Comparison of ENCODE assay signal across 1 fruit fly cellular context in the genomic region with DNA sequence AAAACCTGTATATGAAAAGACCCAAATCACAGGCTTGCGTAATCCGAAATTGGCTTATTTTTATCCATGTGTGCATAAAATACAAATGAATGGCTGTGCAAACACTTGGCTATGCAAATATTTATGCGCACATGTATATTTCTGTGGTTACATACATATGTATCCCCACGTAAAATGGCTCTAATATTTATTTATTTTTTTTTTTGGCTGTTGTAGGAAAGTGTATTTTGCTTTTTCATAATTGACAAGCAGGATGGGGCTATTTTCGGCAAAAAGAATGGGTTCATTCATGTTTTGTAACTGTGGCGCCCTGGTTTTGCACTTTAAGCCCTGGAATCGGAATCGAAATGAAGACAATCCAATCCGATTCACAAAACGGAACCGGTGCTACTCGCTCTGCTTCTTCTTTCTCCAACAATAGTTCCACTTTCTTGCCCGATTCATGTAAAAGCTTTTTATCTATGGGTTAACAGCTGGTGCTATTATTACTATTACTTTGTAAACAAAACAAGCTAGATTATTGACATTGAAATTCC.
TF ChIP-seq lines count a peak whose summit lies in the region.

No protein-coding gene starts in this region.

TF ChIP-seq in whole organism, embryonic, 481 proteins besides CTCF, POLR2A, EP300 and RAD21 (continued from another document and continues in another):
- peak; percentile 69 for TF ChIP-seq CG32772 (GFP tag; IDR thresholded peaks at IDR 0.05; lab: Robert Waterston, UW)
- TF ChIP-seq danr (GFP tag; IDR thresholded peaks at IDR 0.05; lab: Robert Waterston, UW): 0 out of 2 replicates have a peak, but pooled peaks have one; percentile 42
- peak; percentile 55 for TF ChIP-seq sug (tag; optimal IDR thresholded peaks at IDR 0.05; lab: Kevin White, UChicago)
- peak; percentile 78 for TF ChIP-seq Meics (GFP tag; optimal IDR thresholded peaks at IDR 0.05; lab: Kevin White, UChicago)
- TF ChIP-seq cato (GFP tag; optimal IDR thresholded peaks at IDR 0.05; lab: Kevin White, UChicago; ENCODE audit: borderline replicate concordance): no peak
- TF ChIP-seq CG17612 (GFP tag; IDR thresholded peaks at IDR 0.05; lab: Robert Waterston, UW): peak; percentile 45; the same call in 1 of the 2 replicates
- no peak for TF ChIP-seq en (GFP tag; optimal IDR thresholded peaks at IDR 0.05; lab: Kevin White, UChicago)
- peak; percentile 72 for TF ChIP-seq Dek (tag; optimal IDR thresholded peaks at IDR 0.05; lab: Kevin White, UChicago)
- TF ChIP-seq wor (GFP tag; IDR thresholded peaks at IDR 0.05; lab: Robert Waterston, UW): peak; percentile 51; the same call in 1 of the 2 replicates
- TF ChIP-seq CG5180 (GFP tag; optimal IDR thresholded peaks at IDR 0.05; lab: Kevin White, UChicago): peak; percentile 48
- peak; percentile 78; the same call in 2 of the 3 replicates for TF ChIP-seq otp (GFP tag; IDR thresholded peaks at IDR 0.05; lab: Robert Waterston, UW)
- TF ChIP-seq CG7357 (GFP tag; IDR thresholded peaks at IDR 0.05; lab: Robert Waterston, UW): peak; percentile 55; the same call in 1 of the 3 replicates
- TF ChIP-seq CG8089 (GFP tag; optimal IDR thresholded peaks at IDR 0.05; lab: Kevin White, UChicago): peak; percentile 49
- TF ChIP-seq twi (tag; optimal IDR thresholded peaks at IDR 0.05; lab: Kevin White, UChicago): no peak
- TF ChIP-seq CG4360 (GFP tag; IDR thresholded peaks at IDR 0.05; lab: Robert Waterston, UW): 0 out of 2 replicates have a peak, but pooled peaks have one; percentile 38
- 0 out of 3 replicates have a peak, but pooled peaks have one; percentile 40 for TF ChIP-seq z (GFP tag; IDR thresholded peaks at IDR 0.05; lab: Robert Waterston, UW)
- peak; percentile 47 for TF ChIP-seq CG12744 (GFP tag; optimal IDR thresholded peaks at IDR 0.05; lab: Kevin White, UChicago)
- peak; percentile 59 for TF ChIP-seq Nf-YB (GFP tag; optimal IDR thresholded peaks at IDR 0.05; lab: Kevin White, UChicago)
- peak; percentile 74 for TF ChIP-seq CG2678 (tag; optimal IDR thresholded peaks at IDR 0.05; lab: Kevin White, UChicago)
- peak; percentile 74 for TF ChIP-seq CG13775 (GFP tag; optimal IDR thresholded peaks at IDR 0.05; lab: Kevin White, UChicago)
- peak; percentile 55; the same call in 2 of the 3 replicates for TF ChIP-seq CG14050 (GFP tag; IDR thresholded peaks at IDR 0.05; lab: Robert Waterston, UW)
- TF ChIP-seq lab (GFP tag; optimal IDR thresholded peaks at IDR 0.05; lab: Kevin White, UChicago): peak; percentile 84
- peak; percentile 75 for TF ChIP-seq ase (GFP tag; IDR thresholded peaks at IDR 0.05; lab: Robert Waterston, UW)
- no peak for TF ChIP-seq TFAM (GFP tag; optimal IDR thresholded peaks at IDR 0.05; lab: Kevin White, UChicago)
- TF ChIP-seq ERR (GFP tag; optimal IDR thresholded peaks at IDR 0.05; lab: Kevin White, UChicago): peak; percentile 58
- peak; percentile 47; the same call in 1 of the 2 replicates for TF ChIP-seq CG8765 (GFP tag; IDR thresholded peaks at IDR 0.05; lab: Robert Waterston, UW)
- TF ChIP-seq slou (GFP tag; optimal IDR thresholded peaks at IDR 0.05; lab: Kevin White, UChicago): peak; percentile 33
- TF ChIP-seq CG9215 (GFP tag; IDR thresholded peaks at IDR 0.05; lab: Robert Waterston, UW): no peak; the same call in none of the 2 replicates
- no peak for TF ChIP-seq Kr (GFP tag; optimal IDR thresholded peaks at IDR 0.05; lab: Kevin White, UChicago)
- peak; percentile 22; the same call in 1 of the 2 replicates for TF ChIP-seq Adf1 (GFP tag; IDR thresholded peaks at IDR 0.05; lab: Robert Waterston, UW)
- no peak for TF ChIP-seq CG11504 (tag; optimal IDR thresholded peaks at IDR 0.05; lab: Kevin White, UChicago)
- no peak for TF ChIP-seq psq (GFP tag; optimal IDR thresholded peaks at IDR 0.05; lab: Kevin White, UChicago)
- TF ChIP-seq dmrt11E (tag; optimal IDR thresholded peaks at IDR 0.05; lab: Kevin White, UChicago): peak; percentile 8
- TF ChIP-seq vvl (GFP tag; IDR thresholded peaks at IDR 0.05; lab: Robert Waterston, UW): peak; percentile 90
- TF ChIP-seq Mes4 (GFP tag; optimal IDR thresholded peaks at IDR 0.05; lab: Kevin White, UChicago): peak; percentile 49
- TF ChIP-seq CG2129 (GFP tag; IDR thresholded peaks at IDR 0.05; lab: Robert Waterston, UW; ENCODE audit: partially characterized antibody): no peak
- TF ChIP-seq bcd (GFP tag; optimal IDR thresholded peaks at IDR 0.05; lab: Kevin White, UChicago): peak; percentile 75
- TF ChIP-seq PHDP (tag; optimal IDR thresholded peaks at IDR 0.05; lab: Kevin White, UChicago): peak; percentile 67
- TF ChIP-seq chm (GFP tag; IDR thresholded peaks at IDR 0.05; lab: Robert Waterston, UW): peak; percentile 70; the same call in 1 of the 2 replicates
- TF ChIP-seq CG2889 (GFP tag; IDR thresholded peaks at IDR 0.05; lab: Robert Waterston, UW): peak; percentile 61; the same call in 1 of the 3 replicates
- peak; percentile 42; the same call in 1 of the 2 replicates for TF ChIP-seq CG4404 (GFP tag; IDR thresholded peaks at IDR 0.05; lab: Robert Waterston, UW)
- peak; percentile 65 for TF ChIP-seq Hmx (GFP tag; optimal IDR thresholded peaks at IDR 0.05; lab: Kevin White, UChicago)
- TF ChIP-seq CG2116 (GFP tag; optimal IDR thresholded peaks at IDR 0.05; lab: Kevin White, UChicago): peak; percentile 50
- TF ChIP-seq CG10654 (GFP tag; optimal IDR thresholded peaks at IDR 0.05; lab: Kevin White, UChicago): peak; percentile 56
- peak; percentile 26 for TF ChIP-seq Atf3 (GFP tag; optimal IDR thresholded peaks at IDR 0.05; lab: Kevin White, UChicago)
- peak; percentile 25 for TF ChIP-seq CG10267 (tag; optimal IDR thresholded peaks at IDR 0.05; lab: Kevin White, UChicago)
- TF ChIP-seq CG16813 (GFP tag; IDR thresholded peaks at IDR 0.05; lab: Robert Waterston, UW; ENCODE audit: partially characterized antibody): no peak
- TF ChIP-seq NC2β (GFP tag; optimal IDR thresholded peaks at IDR 0.05; lab: Kevin White, UChicago): peak; percentile 57
- peak; percentile 43 for TF ChIP-seq tap (tag; optimal IDR thresholded peaks at IDR 0.05; lab: Kevin White, UChicago)
- TF ChIP-seq fu2 (GFP tag; optimal IDR thresholded peaks at IDR 0.05; lab: Kevin White, UChicago): peak; percentile 60
- no peak for TF ChIP-seq crol (GFP tag; IDR thresholded peaks at IDR 0.05; lab: Robert Waterston, UW)
- TF ChIP-seq ind (GFP tag; optimal IDR thresholded peaks at IDR 0.05; lab: Kevin White, UChicago): peak; percentile 74
- no peak for TF ChIP-seq usp (GFP tag; optimal IDR thresholded peaks at IDR 0.05; lab: Kevin White, UChicago)
- peak; percentile 62 for TF ChIP-seq CG9727 (GFP tag; optimal IDR thresholded peaks at IDR 0.05; lab: Kevin White, UChicago)
- peak; percentile 57; the same call in 1 of the 3 replicates for TF ChIP-seq ken (GFP tag; IDR thresholded peaks at IDR 0.05; lab: Robert Waterston, UW)
- TF ChIP-seq CG18764 (GFP tag; optimal IDR thresholded peaks at IDR 0.05; lab: Kevin White, UChicago): peak; percentile 60
- peak; percentile 62 for TF ChIP-seq CG17568 (GFP tag; optimal IDR thresholded peaks at IDR 0.05; lab: Kevin White, UChicago)
- peak; percentile 14 for TF ChIP-seq CG13123 (GFP tag; optimal IDR thresholded peaks at IDR 0.05; lab: Kevin White, UChicago)
- peak; percentile 72 for TF ChIP-seq sens-2 (GFP tag; IDR thresholded peaks at IDR 0.05; lab: Robert Waterston, UW)
- peak; percentile 19; the same call in 1 of the 2 replicates for TF ChIP-seq CG13287 (GFP tag; IDR thresholded peaks at IDR 0.05; lab: Robert Waterston, UW; ENCODE audit: partially characterized antibody)
- peak; percentile 60 for TF ChIP-seq gsb (GFP tag; IDR thresholded peaks at IDR 0.05; lab: Robert Waterston, UW)
- peak; percentile 32 for TF ChIP-seq Asciz (GFP tag; optimal IDR thresholded peaks at IDR 0.05; lab: Kevin White, UChicago)
- TF ChIP-seq CG18599 (GFP tag; optimal IDR thresholded peaks at IDR 0.05; lab: Kevin White, UChicago): peak; percentile 82
- TF ChIP-seq Hmr (GFP tag; optimal IDR thresholded peaks at IDR 0.05; lab: Kevin White, UChicago): peak; percentile 85
- TF ChIP-seq CG12104 (GFP tag; optimal IDR thresholded peaks at IDR 0.05; lab: Kevin White, UChicago): peak; percentile 73
- TF ChIP-seq Ptx1 (GFP tag; IDR thresholded peaks at IDR 0.05; lab: Robert Waterston, UW): peak; percentile 75
- TF ChIP-seq ap (GFP tag; IDR thresholded peaks at IDR 0.05; lab: Robert Waterston, UW): peak; percentile 63
- TF ChIP-seq sens (GFP tag; lab: Kevin White, UChicago): peak; percentile 95
- TF ChIP-seq Awh (GFP tag; IDR thresholded peaks at IDR 0.05; lab: Robert Waterston, UW): peak; percentile 73
- peak; percentile 34 for TF ChIP-seq Bdp1 (GFP tag; optimal IDR thresholded peaks at IDR 0.05; lab: Kevin White, UChicago)
- TF ChIP-seq hb (GFP tag; IDR thresholded peaks at IDR 0.05; lab: Robert Waterston, UW; ENCODE audit: partially characterized antibody): no peak
- TF ChIP-seq Hr3 (GFP tag; optimal IDR thresholded peaks at IDR 0.05; lab: Kevin White, UChicago): peak; percentile 52
- peak; percentile 30 for TF ChIP-seq CG3838 (GFP tag; optimal IDR thresholded peaks at IDR 0.05; lab: Kevin White, UChicago)
- TF ChIP-seq CG15696 (tag; optimal IDR thresholded peaks at IDR 0.05; lab: Kevin White, UChicago): peak; percentile 21
- peak; percentile 64 for TF ChIP-seq Fer3 (tag; optimal IDR thresholded peaks at IDR 0.05; lab: Kevin White, UChicago)
- TF ChIP-seq Camta (GFP tag; optimal IDR thresholded peaks at IDR 0.05; lab: Kevin White, UChicago): peak; percentile 53
- TF ChIP-seq knrl (GFP tag; IDR thresholded peaks at IDR 0.05; lab: Robert Waterston, UW; ENCODE audit: partially characterized antibody): 0 out of 3 replicates have a peak, but pooled peaks have one; percentile 35
- peak; percentile 70 for TF ChIP-seq row (GFP tag; IDR thresholded peaks at IDR 0.05; lab: Robert Waterston, UW)
- no peak for TF ChIP-seq YL-1 (GFP tag; optimal IDR thresholded peaks at IDR 0.05; lab: Kevin White, UChicago)
- TF ChIP-seq nau (GFP tag; optimal IDR thresholded peaks at IDR 0.05; lab: Kevin White, UChicago): peak; percentile 38
- TF ChIP-seq Dbx (GFP tag; IDR thresholded peaks at IDR 0.05; lab: Robert Waterston, UW): peak; percentile 78
- TF ChIP-seq Spps (tag; optimal IDR thresholded peaks at IDR 0.05; lab: Kevin White, UChicago): no peak
- peak; percentile 10 for TF ChIP-seq run (tag; optimal IDR thresholded peaks at IDR 0.05; lab: Kevin White, UChicago)
- TF ChIP-seq ham (GFP tag; IDR thresholded peaks at IDR 0.05; lab: Robert Waterston, UW): no peak
- peak; percentile 59 for TF ChIP-seq CG2875 (GFP tag; optimal IDR thresholded peaks at IDR 0.05; lab: Kevin White, UChicago)
- peak; percentile 63 for TF ChIP-seq shn (GFP tag; optimal IDR thresholded peaks at IDR 0.05; lab: Kevin White, UChicago)
- TF ChIP-seq bbx (GFP tag; IDR thresholded peaks at IDR 0.05; lab: Robert Waterston, UW; ENCODE audit: partially characterized antibody): no peak
- TF ChIP-seq ewg (GFP tag; optimal IDR thresholded peaks at IDR 0.05; lab: Kevin White, UChicago): peak; percentile 40
- peak; percentile 86 for TF ChIP-seq rib (GFP tag; IDR thresholded peaks at IDR 0.05; lab: Robert Waterston, UW)
- no peak for TF ChIP-seq Gsc (GFP tag; IDR thresholded peaks at IDR 0.05; lab: Robert Waterston, UW)
- TF ChIP-seq az2 (GFP tag; optimal IDR thresholded peaks at IDR 0.05; lab: Kevin White, UChicago): peak; percentile 73
- TF ChIP-seq tin (GFP tag; optimal IDR thresholded peaks at IDR 0.05; lab: Kevin White, UChicago): peak; percentile 77
- TF ChIP-seq CG8290 (GFP tag; optimal IDR thresholded peaks at IDR 0.05; lab: Kevin White, UChicago): peak; percentile 5
- TF ChIP-seq CG8290 (tag; optimal IDR thresholded peaks at IDR 0.05; lab: Kevin White, UChicago): peak in 1 of 2 experiments; percentile 79
- no peak for TF ChIP-seq sna (GFP tag; IDR thresholded peaks at IDR 0.05; lab: Robert Waterston, UW; ENCODE audit: partially characterized antibody)
- peak; percentile 87 for TF ChIP-seq lilli (GFP tag; optimal IDR thresholded peaks at IDR 0.05; lab: Kevin White, UChicago)
- TF ChIP-seq repo (GFP tag; optimal IDR thresholded peaks at IDR 0.05; lab: Kevin White, UChicago): peak; percentile 44
- TF ChIP-seq Fer1 (GFP tag; optimal IDR thresholded peaks at IDR 0.05; lab: Kevin White, UChicago): peak; percentile 80
- peak; percentile 68 for TF ChIP-seq gcm2 (GFP tag; optimal IDR thresholded peaks at IDR 0.05; lab: Kevin White, UChicago)
- peak; percentile 95 for TF ChIP-seq Med (GFP tag; lab: Kevin White, UChicago)
- TF ChIP-seq fru (optimal IDR thresholded peaks at IDR 0.05; lab: Kevin White, UChicago): no peak
- TF ChIP-seq CG4820 (GFP tag; optimal IDR thresholded peaks at IDR 0.05; lab: Kevin White, UChicago): peak; percentile 56
- no peak for TF ChIP-seq ftz-f1 (GFP tag; optimal IDR thresholded peaks at IDR 0.05; lab: Kevin White, UChicago)
- TF ChIP-seq CG10462 (GFP tag; optimal IDR thresholded peaks at IDR 0.05; lab: Kevin White, UChicago): peak; percentile 21
- TF ChIP-seq toy (GFP tag; IDR thresholded peaks at IDR 0.05; lab: Robert Waterston, UW): 0 out of 2 replicates have a peak, but pooled peaks have one; percentile 50
- peak; percentile 62 for TF ChIP-seq Oli (tag; optimal IDR thresholded peaks at IDR 0.05; lab: Kevin White, UChicago)
- TF ChIP-seq CG10147 (GFP tag; optimal IDR thresholded peaks at IDR 0.05; lab: Kevin White, UChicago): peak; percentile 33
- peak; percentile 79 for TF ChIP-seq Xbp1 (GFP tag; optimal IDR thresholded peaks at IDR 0.05; lab: Kevin White, UChicago)
- peak; percentile 13 for TF ChIP-seq CG12299 (tag; optimal IDR thresholded peaks at IDR 0.05; lab: Kevin White, UChicago)
- TF ChIP-seq da (GFP tag; optimal IDR thresholded peaks at IDR 0.05; lab: Kevin White, UChicago): no peak
- peak; percentile 78 for TF ChIP-seq seq (GFP tag; IDR thresholded peaks at IDR 0.05; lab: Robert Waterston, UW)
- TF ChIP-seq Doc2 (GFP tag; IDR thresholded peaks at IDR 0.05; lab: Robert Waterston, UW): no peak
- TF ChIP-seq B-H1 (GFP tag; IDR thresholded peaks at IDR 0.05; lab: Robert Waterston, UW): peak; percentile 75; the same call in 2 of the 3 replicates
- TF ChIP-seq Sry-δ (GFP tag; optimal IDR thresholded peaks at IDR 0.05; lab: Kevin White, UChicago): peak; percentile 44
- peak; percentile 76; the same call in 2 of the 3 replicates for TF ChIP-seq dysf (GFP tag; IDR thresholded peaks at IDR 0.05; lab: Robert Waterston, UW)
- no peak for TF ChIP-seq Deaf1 (tag; optimal IDR thresholded peaks at IDR 0.05; lab: Kevin White, UChicago)
- TF ChIP-seq CG11695 (GFP tag; IDR thresholded peaks at IDR 0.05; lab: Robert Waterston, UW): peak; percentile 76; the same call in 2 of the 3 replicates
- TF ChIP-seq CG12219 (GFP tag; optimal IDR thresholded peaks at IDR 0.05; lab: Kevin White, UChicago): peak; percentile 48
- TF ChIP-seq CG11398 (GFP tag; optimal IDR thresholded peaks at IDR 0.05; lab: Kevin White, UChicago): peak; percentile 53
- peak; percentile 71 for TF ChIP-seq Atf-2 (GFP tag; optimal IDR thresholded peaks at IDR 0.05; lab: Kevin White, UChicago)
- TF ChIP-seq CG11085 (GFP tag; IDR thresholded peaks at IDR 0.05; lab: Robert Waterston, UW): peak; percentile 55
